Fruit fly (Drosophila melanogaster) whole organism, pupa: ENCODE measurements around the gene Bx.

ENCODE experiments used
- CG14655 ChIP-seq: fragments of 200-800 bp; sonication (Bioruptor generic); optimal IDR thresholded peaks from 3 replicates; lab custom pipeline; 2017; ENCODE audit warnings: mild to moderate bottlenecking, missing biosample characterization, missing genetic modification reagents, missing genetic modification characterization
- CG32121 ChIP-seq: fragments of 200-800 bp; sonication (Bioruptor generic); IDR thresholded peaks from 2 replicates; pipeline ENCODE4 v1.3.6; 2022; ENCODE audit warnings: missing biosample characterization, missing genetic modification characterization
- CG8159 ChIP-seq: fragments of 200-800 bp; sonication (Bioruptor generic); optimal IDR thresholded peaks from 3 replicates; lab custom pipeline; 2018; ENCODE audit warnings: missing biosample characterization, mild to moderate bottlenecking, missing genetic modification characterization, moderate library complexity
- CG8301 ChIP-seq: fragments of 200-800 bp; sonication (Bioruptor generic); optimal IDR thresholded peaks from 2 replicates; lab custom pipeline; 2018; ENCODE audit warnings: missing biosample characterization, mild to moderate bottlenecking, missing genetic modification characterization
- D1 ChIP-seq: fragments of 200-800 bp; sonication (Bioruptor generic); optimal IDR thresholded peaks from 2 replicates; lab custom pipeline; 2018; ENCODE audit warnings: missing biosample characterization, mild to moderate bottlenecking, missing genetic modification characterization, moderate library complexity
- Snoo ChIP-seq: fragments of 200-800 bp; sonication (Bioruptor generic); optimal IDR thresholded peaks from 3 replicates; lab custom pipeline; 2017; ENCODE audit warnings: missing biosample characterization, mild to moderate bottlenecking, missing genetic modification characterization, inconsistent platforms
- gl ChIP-seq: fragments of 200-800 bp; sonication (Bioruptor generic); optimal IDR thresholded peaks from 2 replicates; lab custom pipeline; 2018; ENCODE audit warnings: missing biosample characterization, mild to moderate bottlenecking, missing genetic modification characterization
- rn ChIP-seq: fragments of 200-800 bp; sonication (Bioruptor generic); IDR thresholded peaks from 2 replicates; pipeline ENCODE4 v1.3.6; 2022; ENCODE audit warnings: missing biosample characterization, missing genetic modification characterization

- TF ChIP-seq CG14655 (no peak), CG8159 (tag; lab: Kevin White, UChicago) (no peak), D1 (tag; lab: Kevin White, UChicago) (no peak), CG8301 (tag; lab: Kevin White, UChicago) (no peak), gl (no peak), rn (GFP tag; lab: Robert Waterston, UW) (no peak), CG32121 (GFP tag; lab: Robert Waterston, UW) (no peak), Snoo (tag; lab: Kevin White, UChicago) (no peak)
Measured at dm6 chrX:18522395-18523104, 7.3 kb downstream of the Bx start, which contains the start of gene CG6481.
